Worm (Caenorhabditis elegans): ENCODE measurements around the gene C34H4.1.

C34H4.1 gene

DNA sequence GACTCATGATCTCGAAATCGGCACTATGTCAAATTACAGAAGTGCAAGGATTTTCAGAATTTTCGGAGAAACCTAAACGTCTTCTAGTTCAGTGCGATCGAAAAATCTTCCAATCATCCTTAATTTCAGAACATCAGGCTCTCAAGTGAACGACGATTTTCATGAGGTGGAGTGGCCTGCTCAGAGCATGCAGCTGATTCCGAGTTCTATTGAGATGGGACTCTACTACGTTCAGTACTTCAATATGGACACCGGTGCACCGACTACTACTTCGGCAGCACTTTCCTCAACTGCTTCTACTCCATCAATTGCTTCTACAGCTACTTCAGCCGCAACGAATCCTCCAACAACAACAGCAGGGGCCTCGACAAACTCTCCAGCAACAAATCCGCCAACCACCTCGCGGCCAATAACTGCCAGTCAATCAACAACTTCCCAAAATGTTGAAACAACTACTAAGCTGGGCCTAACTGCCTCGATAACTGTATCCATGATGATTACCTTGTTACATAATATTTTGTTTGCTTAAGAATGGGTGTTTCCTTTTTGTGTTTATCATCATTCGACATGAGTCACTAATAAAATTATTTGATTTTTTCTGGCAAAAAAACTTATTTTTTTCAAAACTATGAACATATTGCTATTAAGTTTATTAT, 8.2 kb downstream of the C34H4.1 start, which contains the start of gene Y41D4B.15:
Gene Y41D4B.15 (plus strand): TSS at position 606 of the 656 bp plus-strand sequence.
- TF ChIP-seq M03D4.4 (tag; optimal IDR thresholded peaks at IDR 0.05) (no peak), elt-3 (tag; optimal IDR thresholded peaks at IDR 0.05) (no peak), ceh-43 (GFP tag; optimal IDR thresholded peaks at IDR 0.05) (no peak), lsy-2 (tag; optimal IDR thresholded peaks at IDR 0.05) (no peak), unc-120 (tag; optimal IDR thresholded peaks at IDR 0.05; ENCODE audit: poor library complexity, severe bottlenecking) (no peak), zip-8 (tag; optimal IDR thresholded peaks at IDR 0.05) (no peak), ham-2 (GFP tag; optimal IDR thresholded peaks at IDR 0.05) (no peak), lin-13 (tag; optimal IDR thresholded peaks at IDR 0.05) (no peak), nhr-2 (tag; optimal IDR thresholded peaks at IDR 0.05) (no peak), nhr-12 (tag; optimal IDR thresholded peaks at IDR 0.05) (no peak)

ce11 chrIV:1565725-1566124, 10.3 kb downstream of the C34H4.1 start:
- TF ChIP-seq mep-1 (tag; optimal IDR thresholded peaks at IDR 0.05), result no peak
- no peak for TF ChIP-seq ceh-83 (GFP tag; optimal IDR thresholded peaks at IDR 0.05)
- no peak for TF ChIP-seq lin-13 (tag; optimal IDR thresholded peaks at IDR 0.05)
- no peak for TF ChIP-seq mab-5 (tag; optimal IDR thresholded peaks at IDR 0.05)
- TF ChIP-seq ham-2 (GFP tag; optimal IDR thresholded peaks at IDR 0.05), result no peak
- TF ChIP-seq nhr-2 (tag; optimal IDR thresholded peaks at IDR 0.05), result no peak
- no peak for TF ChIP-seq blmp-1 (tag; optimal IDR thresholded peaks at IDR 0.05)
- TF ChIP-seq elt-1 (tag; optimal IDR thresholded peaks at IDR 0.05; ENCODE audit: borderline replicate concordance, insufficient read depth), result no peak
- TF ChIP-seq nhr-28 (tag; optimal IDR thresholded peaks at IDR 0.05), result no peak
- no peak for TF ChIP-seq hlh-1 (tag; optimal IDR thresholded peaks at IDR 0.05)

- TF ChIP-seq elt-3 (tag; optimal IDR thresholded peaks at IDR 0.05) (no peak), mls-2 (tag; optimal IDR thresholded peaks at IDR 0.05) (no peak), lsy-2 (tag; optimal IDR thresholded peaks at IDR 0.05) (no peak), cnd-1 (tag; optimal IDR thresholded peaks at IDR 0.05) (no peak), unc-39 (tag; optimal IDR thresholded peaks at IDR 0.05) (no peak), nhr-237 (tag; optimal IDR thresholded peaks at IDR 0.05) (no peak), flh-1 (GFP tag; optimal IDR thresholded peaks at IDR 0.05) (no peak), ceh-43 (GFP tag; optimal IDR thresholded peaks at IDR 0.05) (no peak), tbx-8 (GFP tag; optimal IDR thresholded peaks at IDR 0.05) (no peak), nhr-28 (tag; optimal IDR thresholded peaks at IDR 0.05) (no peak), mep-1 (tag; optimal IDR thresholded peaks at IDR 0.05) (no peak), elt-1 (tag; optimal IDR thresholded peaks at IDR 0.05; ENCODE audit: borderline replicate concordance, insufficient read depth) (no peak), lin-13 (tag; optimal IDR thresholded peaks at IDR 0.05) (no peak), ces-1 (GFP tag; optimal IDR thresholded peaks at IDR 0.05) (no peak)
Measured at ce11 chrIV:1567577-1567976, 12.2 kb downstream of the C34H4.1 start.

ce11 chrIV:1576731-1577130, 21.4 kb downstream of the C34H4.1 start, which contains the start of gene Y41D4B.14:
Y41D4B.14 (plus strand) TSS chrIV:1577031.
- no peak for TF ChIP-seq flh-1 (GFP tag; optimal IDR thresholded peaks at IDR 0.05)
- TF ChIP-seq ceh-83 (GFP tag; optimal IDR thresholded peaks at IDR 0.05), result no peak
- TF ChIP-seq lin-13 (tag; optimal IDR thresholded peaks at IDR 0.05), result no peak

- peak; percentile 59 for TF ChIP-seq flh-1 (GFP tag; optimal IDR thresholded peaks at IDR 0.05)
- TF ChIP-seq unc-39 (tag; optimal IDR thresholded peaks at IDR 0.05), result peak; percentile 51
- TF ChIP-seq mls-2 (tag; optimal IDR thresholded peaks at IDR 0.05), result peak; percentile 91
- TF ChIP-seq nhr-28 (tag; optimal IDR thresholded peaks at IDR 0.05), result no peak
- TF ChIP-seq blmp-1 (tag; optimal IDR thresholded peaks at IDR 0.05), result no peak
- peak; percentile 88 for TF ChIP-seq ztf-11 (tag; optimal IDR thresholded peaks at IDR 0.05)
- peak; percentile 83 for TF ChIP-seq cnd-1 (tag; optimal IDR thresholded peaks at IDR 0.05)
- TF ChIP-seq unc-120 (tag; optimal IDR thresholded peaks at IDR 0.05; ENCODE audit: poor library complexity, severe bottlenecking), result peak; percentile 83
- no peak for TF ChIP-seq snpc-4 (tag; optimal IDR thresholded peaks at IDR 0.05)
- peak; percentile 77 for TF ChIP-seq tbx-8 (GFP tag; optimal IDR thresholded peaks at IDR 0.05)
- peak; percentile 38 for TF ChIP-seq unc-62 (GFP tag; optimal IDR thresholded peaks at IDR 0.05)
- no peak for TF ChIP-seq elt-3 (tag; optimal IDR thresholded peaks at IDR 0.05)
- TF ChIP-seq ham-2 (GFP tag; optimal IDR thresholded peaks at IDR 0.05), result peak; percentile 70
- TF ChIP-seq lsy-2 (tag; optimal IDR thresholded peaks at IDR 0.05), result peak; percentile 70
- TF ChIP-seq ces-1 (GFP tag; optimal IDR thresholded peaks at IDR 0.05), result peak; percentile 41
- TF ChIP-seq ceh-39 (tag; optimal IDR thresholded peaks at IDR 0.05), result no peak
- TF ChIP-seq sptf-1 (tag; optimal IDR thresholded peaks at IDR 0.05), result peak; percentile 95
- peak; percentile 89 for TF ChIP-seq M03D4.4 (tag; optimal IDR thresholded peaks at IDR 0.05)
- peak; percentile 12 for TF ChIP-seq nhr-76 (tag; optimal IDR thresholded peaks at IDR 0.05)
- peak; percentile 73 for TF ChIP-seq nhr-237 (tag; optimal IDR thresholded peaks at IDR 0.05)
- TF ChIP-seq ceh-83 (GFP tag; optimal IDR thresholded peaks at IDR 0.05), result peak; percentile 78
- TF ChIP-seq pha-4 (tag; optimal IDR thresholded peaks at IDR 0.05), result peak; percentile 69
- no peak for TF ChIP-seq nhr-2 (tag; optimal IDR thresholded peaks at IDR 0.05)
- TF ChIP-seq zip-8 (tag; optimal IDR thresholded peaks at IDR 0.05), result no peak
- TF ChIP-seq lin-32 (GFP tag; optimal IDR thresholded peaks at IDR 0.05), result peak; percentile 55
- peak; percentile 95 for TF ChIP-seq lin-13 (tag; optimal IDR thresholded peaks at IDR 0.05)
- peak; percentile 96 for TF ChIP-seq mep-1 (tag; optimal IDR thresholded peaks at IDR 0.05)
- peak; percentile 66 for TF ChIP-seq sem-2 (GFP tag; optimal IDR thresholded peaks at IDR 0.05)
- TF ChIP-seq mab-5 (tag; optimal IDR thresholded peaks at IDR 0.05), result peak; percentile 43
- peak; percentile 88 for TF ChIP-seq ceh-43 (GFP tag; optimal IDR thresholded peaks at IDR 0.05)
- peak; percentile 69 for TF ChIP-seq bed-3 (GFP tag; optimal IDR thresholded peaks at IDR 0.05)
- TF ChIP-seq elt-1 (tag; optimal IDR thresholded peaks at IDR 0.05; ENCODE audit: borderline replicate concordance, insufficient read depth), result peak; percentile 0
- TF ChIP-seq hlh-1 (tag; optimal IDR thresholded peaks at IDR 0.05), result peak; percentile 96
- TF ChIP-seq drap-1 (GFP tag; optimal IDR thresholded peaks at IDR 0.05), result peak; percentile 84
- peak; percentile 77 for TF ChIP-seq nhr-12 (tag; optimal IDR thresholded peaks at IDR 0.05)
Measured at ce11 chrIV:1595802-1596201, 40.4 kb downstream of the C34H4.1 start, which contains the start of gene npp-8. npp-8 (minus strand) TSS chrIV:1595824.

Data from whole organism, mixed stage, embryonic.